Worm (Caenorhabditis elegans) whole organism, late embryonic: ENCODE measurements around the gene C40H5.2.

Source experiments
- C08G9.2 ChIP-seq: sonication (generic microtip); optimal IDR thresholded peaks from 2 replicates; lab custom pipeline; 2016; ENCODE audit warnings: mild to moderate bottlenecking, missing genetic modification characterization, moderate library complexity, missing compliant biosample characterization
- ceh-22 ChIP-seq: sonication (generic microtip); optimal IDR thresholded peaks from 2 replicates; lab custom pipeline; 2017; ENCODE audit warnings: missing biosample characterization, missing genetic modification characterization
- ceh-45 ChIP-seq: fragments of 200-800 bp; sonication (Bioruptor generic); IDR thresholded peaks from 2 replicates; pipeline ENCODE4 v1.3.6; 2022; ENCODE audit warnings: missing genetic modification reagents, missing genetic modification characterization, missing compliant biosample characterization
- ceh-9 ChIP-seq: sonication (generic microtip); optimal IDR thresholded peaks from 2 replicates; lab custom pipeline; 2016; ENCODE audit warnings: mild to moderate bottlenecking, missing genetic modification characterization, inconsistent platforms, missing compliant biosample characterization
- che-1 ChIP-seq: sonication (generic microtip); optimal IDR thresholded peaks from 2 replicates; lab custom pipeline; 2016; ENCODE audit warnings: mild to moderate bottlenecking, missing genetic modification characterization, missing compliant biosample characterization
- dve-1 ChIP-seq: sonication (generic microtip); optimal IDR thresholded peaks from 2 replicates; lab custom pipeline; 2017; ENCODE audit warnings: antibody characterized with exemption, mild to moderate bottlenecking, missing genetic modification characterization, missing compliant biosample characterization
- elt-2 ChIP-seq: sonication (generic microtip); optimal IDR thresholded peaks from 2 replicates; lab custom pipeline; 2016; ENCODE audit warnings: missing genetic modification reagents, missing genetic modification characterization, missing compliant biosample characterization
- elt-4 ChIP-seq: sonication (generic microtip); optimal IDR thresholded peaks from 2 replicates; lab custom pipeline; 2016; ENCODE audit warnings: missing genetic modification characterization, missing compliant biosample characterization
- eyg-1 ChIP-seq: sonication (generic microtip); optimal IDR thresholded peaks from 2 replicates; lab custom pipeline; 2016; ENCODE audit warnings: missing genotype, missing genetic modification characterization, missing compliant biosample characterization
- hlh-13 ChIP-seq: fragments of 200-800 bp; sonication (Bioruptor generic); optimal IDR thresholded peaks from 2 replicates; lab custom pipeline; 2018; ENCODE audit warnings: mild to moderate bottlenecking, missing genetic modification characterization, missing compliant biosample characterization
- hlh-30 ChIP-seq: sonication (generic microtip); optimal IDR thresholded peaks from 2 replicates; lab custom pipeline; 2017; ENCODE audit warnings: antibody characterized with exemption, missing genetic modification characterization, missing compliant biosample characterization; ENCODE audit not compliant: insufficient read depth
- hlh-8 ChIP-seq: sonication (generic microtip); optimal IDR thresholded peaks from 2 replicates; lab custom pipeline; 2016; ENCODE audit warnings: missing genotype, missing genetic modification characterization, missing compliant biosample characterization
- lim-6 ChIP-seq: sonication (generic microtip); optimal IDR thresholded peaks from 2 replicates; lab custom pipeline; 2016; ENCODE audit warnings: missing genetic modification characterization, missing compliant biosample characterization
- madf-2 ChIP-seq: sonication (generic microtip); optimal IDR thresholded peaks from 2 replicates; lab custom pipeline; 2017; ENCODE audit warnings: missing genetic modification characterization, missing compliant biosample characterization
- nfya-1 ChIP-seq: sonication (generic microtip); optimal IDR thresholded peaks from 2 replicates; lab custom pipeline; 2017; ENCODE audit warnings: missing genetic modification characterization, mild to moderate bottlenecking, missing compliant biosample characterization, antibody characterized with exemption, moderate library complexity
- nhr-11 ChIP-seq: fragments of 150-350 bp; optimal IDR thresholded peaks from 2 replicates; lab custom pipeline; 2014; ENCODE audit warnings: missing biosample characterization, missing genetic modification characterization
- nhr-232 ChIP-seq: sonication (generic microtip); optimal IDR thresholded peaks from 2 replicates; lab custom pipeline; 2016; ENCODE audit warnings: missing genetic modification characterization, missing compliant biosample characterization
- npax-4 ChIP-seq: sonication (generic microtip); optimal IDR thresholded peaks from 2 replicates; lab custom pipeline; 2016; ENCODE audit warnings: missing genetic modification characterization, missing compliant biosample characterization
- pat-9 ChIP-seq: fragments of 200-800 bp; sonication (Bioruptor generic); optimal IDR thresholded peaks from 2 replicates; lab custom pipeline; 2018; ENCODE audit warnings: mild to moderate bottlenecking, missing genetic modification characterization, moderate library complexity, missing compliant biosample characterization
- pax-1 ChIP-seq: fragments of 150-350 bp; optimal IDR thresholded peaks from 2 replicates; lab custom pipeline; 2014; ENCODE audit warnings: missing biosample characterization, missing genetic modification characterization
- sox-4 ChIP-seq: sonication (generic microtip); optimal IDR thresholded peaks from 2 replicates; lab custom pipeline; 2017; ENCODE audit warnings: mild to moderate bottlenecking, missing genetic modification characterization, inconsistent platforms, missing compliant biosample characterization
- unc-3 ChIP-seq, 2 experiments: fragments of 200-800 bp in 1 of 2; sonication (Bioruptor generic) in 1 of 2; sonication (generic microtip) in 1 of 2; conservative IDR thresholded peaks in 1 of 2; optimal IDR thresholded peaks in 1 of 2; 2 replicates each; pipeline versions ENCODE4 v1.3.6 to Lab custom; 2016 to 2022; ENCODE audit warnings: missing compliant biosample characterization in 2 of 2, missing genetic modification characterization in 2 of 2, missing genetic modification reagents in 1 of 2
- unc-42 ChIP-seq: sonication (generic microtip); optimal IDR thresholded peaks from 2 replicates; lab custom pipeline; 2016; ENCODE audit warnings: missing genotype, missing genetic modification characterization, missing compliant biosample characterization
- unc-55 ChIP-seq: sonication (generic microtip); optimal IDR thresholded peaks from 2 replicates; lab custom pipeline; 2017; ENCODE audit warnings: missing biosample characterization, missing genetic modification reagents, missing genetic modification characterization
- unc-86 ChIP-seq: sonication (generic microtip); optimal IDR thresholded peaks from 2 replicates; lab custom pipeline; 2016; ENCODE audit warnings: missing genetic modification characterization, missing compliant biosample characterization
- ztf-16 ChIP-seq: sonication (generic microtip); optimal IDR thresholded peaks from 2 replicates; lab custom pipeline; 2017; ENCODE audit warnings: missing genetic modification characterization, missing compliant biosample characterization

The C40H5.2 gene

ce11 chrX:11745821-11746485, at the start of gene C40H5.2:
Gene C40H5.2, plus strand, starts transcription at chrX:11746076.
- TF ChIP-seq unc-3 (GFP tag; conservative IDR thresholded peaks at IDR 0.05; lab: Robert Waterston, UW) = no peak
- no peak for TF ChIP-seq unc-3 (tag; optimal IDR thresholded peaks at IDR 0.05; lab: Kevin White, UChicago)

ce11 chrX:11696696-11697095, 49.2 kb upstream of the C40H5.2 start, which contains the start of gene C44C10.12:
Gene C44C10.12, plus strand, starts transcription at chrX:11696996.
- TF ChIP-seq ceh-22 (tag; lab: Kevin White, UChicago) = no peak
- TF ChIP-seq elt-2 (tag; lab: Kevin White, UChicago) = no peak

ce11 chrX:11700263-11700662, 45.6 kb upstream of the C40H5.2 start, which contains the start of gene C44C10.15:
Gene C44C10.15, minus strand, starts transcription at chrX:11700363.
- TF ChIP-seq hlh-13 (no peak), unc-86 (tag; lab: Kevin White, UChicago) (no peak), pat-9 (tag; lab: Kevin White, UChicago) (no peak), sox-4 (tag; lab: Kevin White, UChicago) (no peak), nfya-1 (tag; lab: Kevin White, UChicago) (no peak), pax-1 (no peak), unc-42 (tag; lab: Kevin White, UChicago) (no peak), ztf-16 (tag; lab: Kevin White, UChicago) (no peak), ceh-9 (tag; lab: Kevin White, UChicago) (no peak), npax-4 (no peak), unc-55 (GFP tag; lab: Kevin White, UChicago) (no peak), che-1 (no peak), hlh-30 (tag; lab: Kevin White, UChicago) (no peak), C08G9.2 (tag; lab: Kevin White, UChicago) (no peak)

ce11 chrX:11702236-11702635, 43.6 kb upstream of the C40H5.2 start, which contains the start of gene C44C10.3:
Gene C44C10.3, plus strand, starts transcription at chrX:11702536.
- TF ChIP-seq hlh-8 (tag; lab: Kevin White, UChicago) (no peak), sox-4 (tag; lab: Kevin White, UChicago) (no peak)

ce11 chrX:11710229-11710628, 35.6 kb upstream of the C40H5.2 start, which contains the start of gene C44C10.11:
Gene C44C10.11, minus strand, starts transcription at chrX:11710343.
- TF ChIP-seq unc-42 (tag; lab: Kevin White, UChicago) = peak; percentile 11
- no peak for TF ChIP-seq madf-2 (tag; lab: Kevin White, UChicago)
- TF ChIP-seq, all 69 proteins: peak for 1

- TF ChIP-seq ceh-45 (GFP tag; lab: Robert Waterston, UW) (0 out of 2 replicates have a peak, but pooled peaks have one; percentile 14), ceh-9 (tag; lab: Kevin White, UChicago) (no peak), lim-6 (tag; lab: Kevin White, UChicago) (no peak), elt-4 (tag; lab: Kevin White, UChicago) (peak; percentile 69), dve-1 (tag; lab: Kevin White, UChicago) (no peak)
Measured at ce11 chrX:11711437-11712080, 34.3 kb upstream of the C40H5.2 start.

ce11 chrX:11712230-11712853, 33.5 kb upstream of the C40H5.2 start, which contains the start of gene col-180:
Gene col-180, minus strand, starts transcription at chrX:11712280.
- TF ChIP-seq dve-1 (tag; lab: Kevin White, UChicago) (no peak), sox-4 (tag; lab: Kevin White, UChicago) (no peak), eyg-1 (no peak), pax-1 (no peak), nhr-11 (tag; lab: Kevin White, UChicago) (no peak), nhr-232 (tag; lab: Kevin White, UChicago) (no peak)
